Worm (Caenorhabditis elegans) whole organism, late embryonic: ENCODE results near the gene tim-1.
A peak's percentile ranks its signal among the peaks of the same experiment; 100 is the strongest.

Experiments used
- C38D4.7 ChIP-seq: fragments of 200-800 bp; sonication (Bioruptor generic); optimal IDR thresholded peaks from 2 replicates; lab custom pipeline; 2018; ENCODE audit warnings: mild to moderate bottlenecking, missing genetic modification characterization, moderate library complexity, missing compliant biosample characterization
- K02D7.2 ChIP-seq: sonication (generic microtip); optimal IDR thresholded peaks from 2 replicates; lab custom pipeline; 2017; ENCODE audit warnings: mild to moderate bottlenecking, missing genetic modification characterization, missing compliant biosample characterization
- K09A11.1 ChIP-seq: sonication (generic microtip); optimal IDR thresholded peaks from 2 replicates; lab custom pipeline; 2017; ENCODE audit warnings: antibody characterized with exemption, mild to moderate bottlenecking, missing genetic modification characterization, missing compliant biosample characterization; ENCODE audit not compliant: insufficient read depth
- ama-1 ChIP-seq: fragments of 150-350 bp; optimal IDR thresholded peaks from 2 replicates; lab custom pipeline; 2014
- ceh-19 ChIP-seq: fragments of 200-800 bp; sonication (Bioruptor generic); optimal IDR thresholded peaks from 2 replicates; lab custom pipeline; 2018; ENCODE audit warnings: mild to moderate bottlenecking, missing genetic modification characterization, missing compliant biosample characterization
- ceh-2 ChIP-seq: sonication (generic microtip); optimal IDR thresholded peaks from 2 replicates; lab custom pipeline; 2016; ENCODE audit warnings: missing genotype, missing genetic modification characterization, missing compliant biosample characterization
- ceh-24 ChIP-seq: sonication (generic microtip); optimal IDR thresholded peaks from 2 replicates; lab custom pipeline; 2016; ENCODE audit warnings: mild to moderate bottlenecking, missing genetic modification characterization, missing compliant biosample characterization
- ceh-31 ChIP-seq: sonication (generic microtip); optimal IDR thresholded peaks from 2 replicates; lab custom pipeline; 2016; ENCODE audit warnings: missing genetic modification characterization, missing compliant biosample characterization
- ceh-45 ChIP-seq: fragments of 200-800 bp; sonication (Bioruptor generic); IDR thresholded peaks from 2 replicates; pipeline ENCODE4 v1.3.6; 2022; ENCODE audit warnings: missing genetic modification reagents, missing genetic modification characterization, missing compliant biosample characterization
- dve-1 ChIP-seq: sonication (generic microtip); optimal IDR thresholded peaks from 2 replicates; lab custom pipeline; 2017; ENCODE audit warnings: antibody characterized with exemption, mild to moderate bottlenecking, missing genetic modification characterization, missing compliant biosample characterization
- eyg-1 ChIP-seq: sonication (generic microtip); optimal IDR thresholded peaks from 2 replicates; lab custom pipeline; 2016; ENCODE audit warnings: missing genotype, missing genetic modification characterization, missing compliant biosample characterization
- fax-1 ChIP-seq: sonication (generic microtip); optimal IDR thresholded peaks from 2 replicates; lab custom pipeline; 2016; ENCODE audit warnings: missing genotype, missing genetic modification characterization, missing compliant biosample characterization
- hlh-13 ChIP-seq: fragments of 200-800 bp; sonication (Bioruptor generic); optimal IDR thresholded peaks from 2 replicates; lab custom pipeline; 2018; ENCODE audit warnings: mild to moderate bottlenecking, missing genetic modification characterization, missing compliant biosample characterization
- hlh-6 ChIP-seq: sonication (generic microtip); optimal IDR thresholded peaks from 2 replicates; lab custom pipeline; 2016; ENCODE audit warnings: missing genotype, missing genetic modification characterization, missing compliant biosample characterization
- hlh-8 ChIP-seq: sonication (generic microtip); optimal IDR thresholded peaks from 2 replicates; lab custom pipeline; 2016; ENCODE audit warnings: missing genotype, missing genetic modification characterization, missing compliant biosample characterization
- madf-2 ChIP-seq: sonication (generic microtip); optimal IDR thresholded peaks from 2 replicates; lab custom pipeline; 2017; ENCODE audit warnings: missing genetic modification characterization, missing compliant biosample characterization
- mec-3 ChIP-seq: sonication (generic microtip); optimal IDR thresholded peaks from 2 replicates; lab custom pipeline; 2016; ENCODE audit warnings: borderline replicate concordance, missing genetic modification characterization, missing compliant biosample characterization
- nfya-1 ChIP-seq: sonication (generic microtip); optimal IDR thresholded peaks from 2 replicates; lab custom pipeline; 2017; ENCODE audit warnings: missing genetic modification characterization, mild to moderate bottlenecking, missing compliant biosample characterization, antibody characterized with exemption, moderate library complexity
- nhr-11 ChIP-seq: fragments of 150-350 bp; optimal IDR thresholded peaks from 2 replicates; lab custom pipeline; 2014; ENCODE audit warnings: missing biosample characterization, missing genetic modification characterization
- npax-4 ChIP-seq: sonication (generic microtip); optimal IDR thresholded peaks from 2 replicates; lab custom pipeline; 2016; ENCODE audit warnings: missing genetic modification characterization, missing compliant biosample characterization
- odd-2 ChIP-seq: sonication (generic microtip); optimal IDR thresholded peaks from 2 replicates; lab custom pipeline; 2017; ENCODE audit warnings: antibody characterized with exemption, mild to moderate bottlenecking, missing genetic modification characterization, missing compliant biosample characterization
- pag-3 ChIP-seq: sonication (generic microtip); optimal IDR thresholded peaks from 2 replicates; lab custom pipeline; 2016; ENCODE audit warnings: missing compliant biosample characterization, missing genetic modification characterization, borderline replicate concordance
- pqm-1 ChIP-seq: sonication (generic microtip); optimal IDR thresholded peaks from 2 replicates; lab custom pipeline; 2016; ENCODE audit warnings: missing genetic modification characterization, missing compliant biosample characterization
- ref-2 ChIP-seq: sonication (generic microtip); optimal IDR thresholded peaks from 2 replicates; lab custom pipeline; 2016; ENCODE audit warnings: missing genetic modification characterization, missing compliant biosample characterization
- sox-2 ChIP-seq: fragments of 200-800 bp; sonication (Bioruptor generic); IDR thresholded peaks from 2 replicates; pipeline ENCODE4 v1.3.6; 2022; ENCODE audit warnings: missing genetic modification reagents, missing genetic modification characterization, missing compliant biosample characterization
- tbx-2 ChIP-seq: sonication (generic microtip); optimal IDR thresholded peaks from 2 replicates; lab custom pipeline; 2016; ENCODE audit warnings: missing genetic modification characterization, missing compliant biosample characterization
- ttx-3 ChIP-seq: sonication (generic microtip); optimal IDR thresholded peaks from 2 replicates; lab custom pipeline; 2016; ENCODE audit warnings: missing genetic modification reagents, missing genetic modification characterization, missing compliant biosample characterization
- unc-3 ChIP-seq, 2 experiments: fragments of 200-800 bp in 1 of 2; sonication (Bioruptor generic) in 1 of 2; sonication (generic microtip) in 1 of 2; conservative IDR thresholded peaks in 1 of 2; optimal IDR thresholded peaks in 1 of 2; 2 replicates each; pipeline versions ENCODE4 v1.3.6 to Lab custom; 2016 to 2022; ENCODE audit warnings: missing compliant biosample characterization in 2 of 2, missing genetic modification characterization in 2 of 2, missing genetic modification reagents in 1 of 2
- unc-42 ChIP-seq: sonication (generic microtip); optimal IDR thresholded peaks from 2 replicates; lab custom pipeline; 2016; ENCODE audit warnings: missing genotype, missing genetic modification characterization, missing compliant biosample characterization
- unc-55 ChIP-seq: sonication (generic microtip); optimal IDR thresholded peaks from 2 replicates; lab custom pipeline; 2017; ENCODE audit warnings: missing biosample characterization, missing genetic modification reagents, missing genetic modification characterization
- unc-86 ChIP-seq: sonication (generic microtip); optimal IDR thresholded peaks from 2 replicates; lab custom pipeline; 2016; ENCODE audit warnings: missing genetic modification characterization, missing compliant biosample characterization
- ztf-16 ChIP-seq: sonication (generic microtip); optimal IDR thresholded peaks from 2 replicates; lab custom pipeline; 2017; ENCODE audit warnings: missing genetic modification characterization, missing compliant biosample characterization

tim-1 gene

ce11 chrIII:12207574-12207973 is 42.4 kb downstream of the tim-1 start:
- TF ChIP-seq hlh-6 (tag; lab: Kevin White, UChicago) (no peak), unc-86 (tag; lab: Kevin White, UChicago) (no peak), K09A11.1 (no peak), nhr-11 (no peak), ztf-16 (tag; lab: Kevin White, UChicago) (no peak), pag-3 (tag; lab: Kevin White, UChicago) (no peak), ama-1 (lab: Kevin White, UChicago) (no peak), ttx-3 (tag; lab: Kevin White, UChicago) (no peak), pqm-1 (no peak), C38D4.7 (GFP tag; lab: Kevin White, UChicago) (no peak), ceh-19 (no peak), mec-3 (tag; lab: Kevin White, UChicago) (no peak), madf-2 (tag; lab: Kevin White, UChicago) (no peak), unc-3 (GFP tag; conservative IDR thresholded peaks at IDR 0.05; lab: Robert Waterston, UW) (no peak), unc-3 (tag; optimal IDR thresholded peaks at IDR 0.05; lab: Kevin White, UChicago) (no peak), dve-1 (tag; lab: Kevin White, UChicago) (no peak), ceh-31 (no peak)

- TF ChIP-seq madf-2 (tag; lab: Kevin White, UChicago) (no peak), hlh-8 (tag; lab: Kevin White, UChicago) (no peak), nfya-1 (no peak), unc-55 (GFP tag; lab: Kevin White, UChicago) (no peak), unc-86 (tag; lab: Kevin White, UChicago) (no peak)
These were observed 44.7 kb downstream of the tim-1 start for ce11 chrIII:12205271-12205670.

- TF ChIP-seq tbx-2 (tag; lab: Kevin White, UChicago) (no peak), nhr-11 (no peak), ttx-3 (tag; lab: Kevin White, UChicago) (no peak), ceh-24 (no peak), unc-42 (tag; lab: Kevin White, UChicago) (no peak), hlh-13 (GFP tag; lab: Kevin White, UChicago) (no peak), ref-2 (no peak), ceh-31 (no peak), npax-4 (tag; lab: Kevin White, UChicago) (no peak), ceh-45 (no peak), C38D4.7 (GFP tag; lab: Kevin White, UChicago) (no peak), sox-2 (GFP tag; lab: Robert Waterston, UW) (no peak), ceh-2 (tag; lab: Kevin White, UChicago) (no peak), mec-3 (tag; lab: Kevin White, UChicago) (no peak)
These were observed 47.5 kb downstream of the tim-1 start, which contains the start of gene osm-12 for ce11 chrIII:12202437-12202836. Gene osm-12 (minus strand): TSS chrIII:12202537.

ce11 chrIII:12198135-12198534 is 51.8 kb downstream of the tim-1 start:
- TF ChIP-seq eyg-1 (tag; lab: Kevin White, UChicago) (no peak), K02D7.2 (tag; lab: Kevin White, UChicago) (no peak), odd-2 (tag; lab: Kevin White, UChicago) (no peak)

- TF ChIP-seq unc-3 (GFP tag; conservative IDR thresholded peaks at IDR 0.05; lab: Robert Waterston, UW): no peak
- no peak for TF ChIP-seq unc-3 (tag; optimal IDR thresholded peaks at IDR 0.05; lab: Kevin White, UChicago)
- peak; percentile 88 for TF ChIP-seq dve-1 (tag; lab: Kevin White, UChicago)
- TF ChIP-seq fax-1 (tag; lab: Kevin White, UChicago): no peak
These were observed 54.0 kb downstream of the tim-1 start for ce11 chrIII:12195991-12196390.
